Worm (Caenorhabditis elegans) whole organism, dauer: ENCODE data around the gene F13H8.2.

Experiments
- unc-62 ChIP-seq: sonication (generic microtip); optimal IDR thresholded peaks from 2 replicates; lab custom pipeline; 2017; ENCODE audit warnings: missing biosample characterization, missing genetic modification reagents, missing genetic modification characterization

The F13H8.2 gene

DNA sequence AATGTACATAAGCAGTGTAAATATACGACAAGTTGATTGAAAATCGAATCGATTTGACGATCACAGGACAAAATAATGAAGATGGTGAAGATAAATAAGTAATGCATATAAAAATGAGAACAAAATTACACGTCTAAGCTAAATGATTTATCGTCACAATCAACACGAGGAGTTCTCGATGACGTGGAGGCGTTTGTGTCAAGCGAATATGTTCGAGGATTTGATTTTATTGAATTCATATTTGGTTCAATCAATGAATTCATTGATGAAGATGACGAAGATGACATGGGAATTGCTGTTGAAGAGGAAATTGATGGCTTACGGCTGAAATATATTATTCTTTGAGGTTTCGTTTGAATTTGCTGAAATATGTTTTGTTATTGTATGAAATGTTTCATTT is 22.4 kb downstream of the F13H8.2 start, which contains the start of gene nyn-3:
TSS of gene nyn-3 (minus strand) at position 101 of the 400 bp plus-strand sequence.
- no peak for TF ChIP-seq unc-62 (GFP tag; lab: Kevin White, UChicago)

DNA sequence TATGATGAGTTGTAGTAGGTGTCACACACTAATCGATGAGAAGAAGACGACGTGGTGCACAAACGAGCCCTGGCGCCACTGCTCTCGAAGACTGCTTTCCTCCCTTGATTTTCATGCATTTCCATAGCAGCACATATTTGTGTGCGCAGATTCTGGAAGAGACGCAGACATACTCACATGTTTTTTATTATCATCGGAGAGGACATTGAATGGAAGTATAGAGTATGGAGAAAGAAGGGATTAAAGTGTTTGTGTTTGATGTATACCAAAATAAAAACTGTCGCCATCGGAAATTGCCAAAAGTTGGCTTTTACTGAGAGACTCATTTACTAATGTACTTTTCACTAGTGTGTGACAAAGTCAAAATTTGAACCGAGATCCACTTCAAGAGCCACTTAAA is 24.1 kb downstream of the F13H8.2 start, which contains the start of gene mps-1:
TSS of gene mps-1 (minus strand) at position 101 of the 400 bp plus-strand sequence.
- no peak for TF ChIP-seq unc-62 (GFP tag; lab: Kevin White, UChicago)

DNA sequence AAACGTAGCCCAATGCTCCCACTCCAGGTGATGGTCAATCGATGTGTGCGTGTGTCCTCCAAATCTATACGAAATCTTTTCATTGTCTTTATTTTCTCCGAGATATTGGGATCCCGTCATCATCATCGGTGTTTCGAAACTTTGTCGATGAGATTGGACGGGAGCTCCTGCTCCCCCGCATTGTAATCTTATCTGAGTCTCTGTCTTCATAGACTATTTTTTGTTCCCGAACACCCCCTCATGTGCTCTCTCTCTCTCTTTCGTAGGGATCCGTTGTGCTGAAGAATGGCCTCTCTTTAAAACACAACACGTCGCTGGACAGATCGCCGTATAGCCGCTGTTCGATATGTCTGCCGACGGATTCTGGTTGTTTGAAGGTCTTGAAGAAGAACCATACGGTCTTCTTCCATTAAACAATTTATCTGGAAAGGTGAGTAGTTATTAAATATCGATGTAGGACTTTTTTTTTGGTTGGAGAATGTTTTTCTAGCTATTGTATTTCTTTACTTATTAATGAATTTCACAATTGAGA is 33.1 kb downstream of the F13H8.2 start, which contains the start of gene C29F5.1:
TSS of gene C29F5.1 (plus strand) at position 317 of the 532 bp plus-strand sequence.
- no peak for TF ChIP-seq unc-62 (GFP tag; lab: Kevin White, UChicago)

DNA sequence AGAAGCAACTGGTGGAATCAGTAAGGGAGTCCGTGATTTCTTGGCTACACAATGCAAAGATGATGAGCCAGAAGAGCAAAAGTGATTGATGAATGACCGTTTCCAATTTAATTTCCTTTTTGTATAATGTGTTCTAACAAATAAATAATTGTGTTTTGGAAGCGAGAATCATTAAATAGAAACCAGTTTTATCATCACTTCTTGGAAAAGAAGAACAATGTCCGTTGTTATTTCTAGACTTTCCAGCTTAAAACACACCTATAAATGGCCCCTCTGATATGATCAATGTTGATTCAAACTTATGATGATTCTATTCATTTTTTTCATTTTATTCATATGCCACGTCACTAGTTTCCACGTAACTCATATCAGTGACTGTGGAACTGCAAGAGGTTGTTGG is 36.0 kb downstream of the F13H8.2 start, which contains the start of gene C29F5.8:
TSS of gene C29F5.8 (plus strand) at position 301 of the 400 bp plus-strand sequence.
- TF ChIP-seq unc-62 (GFP tag; lab: Kevin White, UChicago): no peak

DNA sequence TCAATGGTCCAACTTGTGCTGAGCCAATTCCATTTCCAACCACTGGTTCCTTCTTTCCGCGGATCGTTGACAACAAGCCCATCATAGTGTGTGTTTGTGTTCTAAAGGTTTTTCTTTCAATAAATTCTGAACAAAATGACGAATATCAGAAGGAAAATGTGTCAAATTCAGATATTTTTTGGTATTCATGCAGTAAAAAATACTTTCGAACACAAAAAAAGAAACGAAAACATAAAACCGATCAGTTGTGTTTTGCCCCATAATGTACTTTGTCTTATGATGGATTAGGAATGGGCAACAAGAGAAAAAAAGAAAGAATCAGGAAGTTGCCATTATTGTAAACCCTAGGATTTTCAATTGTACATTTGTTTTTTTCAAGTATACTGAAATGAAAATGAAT is 39.0 kb downstream of the F13H8.2 start, which contains the start of gene glb-10:
TSS of gene glb-10 (minus strand) at position 101 of the 400 bp plus-strand sequence.
- no peak for TF ChIP-seq unc-62 (GFP tag; lab: Kevin White, UChicago)

DNA sequence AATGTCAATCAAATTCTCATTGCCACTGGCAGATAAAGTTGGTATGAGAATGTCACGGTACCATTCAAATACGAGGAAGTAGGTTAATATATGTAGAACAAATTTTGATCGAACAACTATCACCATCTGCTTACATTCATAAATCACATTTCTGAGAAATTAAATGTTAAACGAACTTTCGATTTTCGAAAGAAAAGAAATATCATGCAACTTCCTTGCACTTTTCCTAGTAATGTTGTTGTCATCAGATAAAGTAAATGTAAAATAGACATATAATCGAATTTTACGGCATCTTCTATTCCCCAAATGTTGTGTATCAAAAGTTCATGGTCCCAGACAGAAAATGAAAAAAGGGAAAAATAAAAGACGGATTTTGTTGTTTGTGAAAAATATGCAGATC is 41.3 kb downstream of the F13H8.2 start:
- TF ChIP-seq unc-62 (GFP tag; lab: Kevin White, UChicago): no peak

DNA sequence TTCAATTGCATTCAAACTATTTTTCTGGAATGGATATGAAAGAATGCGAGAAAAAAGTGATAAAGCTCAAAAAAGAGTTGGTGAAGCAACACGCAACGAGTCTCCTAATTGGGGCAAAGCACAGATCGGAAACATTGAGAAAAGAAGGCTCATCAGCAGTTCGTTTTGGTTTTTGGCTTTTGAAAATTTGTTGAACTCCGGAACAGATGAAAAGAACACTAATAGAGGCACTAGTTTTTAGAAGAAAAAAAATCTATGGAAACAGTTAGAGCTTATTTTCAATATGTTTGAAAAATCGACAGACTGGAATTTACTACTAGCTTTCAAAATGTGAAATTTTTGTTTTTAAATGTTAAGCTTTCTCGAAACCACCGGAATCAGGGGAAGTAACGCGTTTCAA is 41.7 kb downstream of the F13H8.2 start:
- TF ChIP-seq unc-62 (GFP tag; lab: Kevin White, UChicago): no peak

DNA sequence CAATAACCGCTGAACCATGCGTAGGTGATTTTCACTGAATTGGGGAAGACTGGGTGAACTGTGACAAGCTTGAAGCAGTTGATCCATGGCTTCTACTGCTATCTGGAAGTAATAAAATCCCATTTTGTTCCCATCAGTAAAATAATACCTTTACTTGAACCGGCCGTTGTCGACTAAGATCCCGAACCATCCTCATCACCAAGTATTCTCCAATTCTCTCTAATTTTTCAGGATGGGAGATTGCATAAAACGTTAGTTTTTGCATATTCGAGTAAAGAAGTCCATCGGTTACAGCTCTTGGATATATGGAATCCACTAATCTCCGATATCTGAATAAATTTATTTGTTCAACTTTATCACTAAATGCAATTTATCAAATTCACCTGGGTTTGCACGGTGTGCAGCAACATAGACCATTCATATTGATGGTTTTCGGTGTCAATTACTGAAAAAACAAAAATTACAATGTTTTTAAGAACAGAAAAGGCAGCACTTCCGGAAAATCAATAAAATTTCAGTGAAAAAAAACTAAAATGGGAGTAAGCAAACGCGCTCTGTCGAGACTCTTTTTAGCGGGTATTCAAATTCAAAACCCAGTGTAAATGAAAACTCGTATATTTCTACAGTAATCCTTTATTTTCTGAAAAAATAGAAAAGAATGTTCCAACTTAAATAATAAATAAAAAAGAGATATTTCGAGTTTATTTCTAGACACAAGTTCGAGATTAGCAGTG is 50.7 kb downstream of the F13H8.2 start, which contains the start of gene efr-3:
TSS of gene efr-3 (minus strand) at position 505 of the 734 bp plus-strand sequence.
- no peak for TF ChIP-seq unc-62 (GFP tag; lab: Kevin White, UChicago)

DNA sequence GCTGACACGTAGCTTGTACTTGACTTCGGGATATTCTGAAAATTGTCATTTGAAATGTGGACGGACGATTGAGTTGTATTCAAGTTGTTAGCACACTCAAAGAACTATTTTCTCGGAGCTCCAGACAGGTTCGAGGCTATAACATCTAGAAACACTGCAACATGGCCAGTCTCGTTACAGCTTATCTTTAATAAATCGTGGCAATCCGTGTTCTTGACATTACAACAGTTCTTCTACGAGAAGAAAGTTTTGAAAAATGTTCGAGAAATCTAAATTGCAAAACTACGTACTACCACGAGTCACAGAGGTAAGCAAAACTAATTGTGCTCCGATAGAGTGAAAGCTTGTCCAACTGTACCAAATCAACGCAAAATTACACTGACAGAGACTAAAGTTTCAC is 51.9 kb downstream of the F13H8.2 start:
- no peak for TF ChIP-seq unc-62 (GFP tag; lab: Kevin White, UChicago)

DNA sequence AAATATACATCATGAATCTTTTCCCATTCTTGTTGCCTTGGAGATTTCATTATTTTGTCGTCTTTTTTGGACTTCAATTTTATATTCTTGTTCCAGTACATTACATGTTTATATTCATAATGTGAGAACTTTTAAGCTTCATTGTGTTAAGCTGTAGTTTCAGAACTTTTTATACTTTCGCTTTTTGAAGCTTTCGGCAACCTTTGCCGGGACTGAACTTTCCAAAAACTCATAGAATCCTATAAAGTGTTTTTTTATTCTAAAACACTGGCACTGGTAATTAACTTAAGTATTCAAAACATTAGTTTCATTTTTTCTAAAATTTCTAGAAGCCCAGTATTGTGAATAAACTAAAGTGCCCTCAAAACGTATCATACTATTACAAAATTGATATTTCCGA is 52.8 kb downstream of the F13H8.2 start, which contains the start of gene C32D5.4:
TSS of gene C32D5.4 (minus strand) at position 101 of the 400 bp plus-strand sequence.
- no peak for TF ChIP-seq unc-62 (GFP tag; lab: Kevin White, UChicago)
